Worm (Caenorhabditis elegans) whole organism, L4 larva: ENCODE measurements around the gene Y60A9A.1.

Experiments used
- F26F4.8 ChIP-seq: fragments of 200-800 bp; sonication (Bioruptor generic); conservative IDR thresholded peaks from 2 replicates; pipeline ENCODE4 v1.3.6; 2022; ENCODE audit warnings: missing genetic modification characterization, missing compliant biosample characterization
- F44E2.7 ChIP-seq: fragments of 200-800 bp; sonication (Bioruptor generic); IDR thresholded peaks from 2 replicates; pipeline ENCODE4 v2.1.2; 2022; ENCODE audit warnings: missing genetic modification characterization, missing compliant biosample characterization
- F49E8.2 ChIP-seq: sonication (generic microtip); optimal IDR thresholded peaks from 2 replicates; lab custom pipeline; 2016; ENCODE audit warnings: missing compliant biosample characterization, mild to moderate bottlenecking, missing genetic modification characterization, borderline replicate concordance
- T20F7.1 ChIP-seq: fragments of 200-800 bp; sonication (Bioruptor generic); optimal IDR thresholded peaks from 2 replicates; lab custom pipeline; 2018; ENCODE audit warnings: mild to moderate bottlenecking, missing genetic modification characterization, missing compliant biosample characterization
- T26A8.4 ChIP-seq: fragments of 200-800 bp; sonication (Bioruptor generic); IDR thresholded peaks from 2 replicates; pipeline ENCODE4 v1.3.6; 2022; ENCODE audit warnings: missing genetic modification characterization, missing compliant biosample characterization
- Y105C5A.15 ChIP-seq: fragments of 200-800 bp; sonication (Bioruptor generic); IDR thresholded peaks from 2 replicates; pipeline ENCODE4 v1.3.6; 2022; ENCODE audit warnings: missing genetic modification characterization, missing compliant biosample characterization
- Y75B8A.6 ChIP-seq: fragments of 200-800 bp; sonication (Bioruptor generic); IDR thresholded peaks from 2 replicates; pipeline ENCODE4 v1.3.6; 2022; ENCODE audit warnings: missing genetic modification reagents, missing genetic modification characterization, missing compliant biosample characterization
- aha-1 ChIP-seq: fragments of 150-350 bp; peaks from one replicate; lab custom pipeline; 2014; ENCODE audit warnings: missing biosample characterization, missing genetic modification characterization
- ceh-28 ChIP-seq: fragments of 150-350 bp; optimal IDR thresholded peaks from 2 replicates; lab custom pipeline; 2014; ENCODE audit warnings: missing biosample characterization, missing genetic modification reagents, missing genetic modification characterization
- ceh-32 ChIP-seq: sonication (generic microtip); optimal IDR thresholded peaks from 2 replicates; lab custom pipeline; 2016; ENCODE audit warnings: mild to moderate bottlenecking, missing genetic modification characterization, missing compliant biosample characterization; ENCODE audit not compliant: poor library complexity
- daf-19 ChIP-seq: fragments of 200-800 bp; sonication (Bioruptor generic); conservative IDR thresholded peaks from 2 replicates; pipeline ENCODE4 v1.3.6; 2022; ENCODE audit warnings: missing genetic modification characterization, missing compliant biosample characterization
- dmd-8 ChIP-seq: fragments of 200-800 bp; sonication (Bioruptor generic); IDR thresholded peaks from 2 replicates; pipeline ENCODE4 v1.3.6; 2022; ENCODE audit warnings: missing genetic modification characterization, missing compliant biosample characterization
- dve-1 ChIP-seq: sonication (generic microtip); optimal IDR thresholded peaks from 2 replicates; lab custom pipeline; 2017; ENCODE audit warnings: antibody characterized with exemption, mild to moderate bottlenecking, missing genetic modification characterization, missing compliant biosample characterization; ENCODE audit not compliant: insufficient read depth
- egl-27 ChIP-seq: sonication (generic microtip); optimal IDR thresholded peaks from 3 replicates; lab custom pipeline; 2017; ENCODE audit warnings: missing biosample characterization, missing genetic modification reagents, missing genetic modification characterization
- gei-8 ChIP-seq: fragments of 200-800 bp; sonication (Bioruptor generic); optimal IDR thresholded peaks from 2 replicates; lab custom pipeline; 2018; ENCODE audit warnings: mild to moderate bottlenecking, missing genetic modification characterization, missing compliant biosample characterization
- hlh-11 ChIP-seq: fragments of 200-800 bp; sonication (Bioruptor generic); optimal IDR thresholded peaks from 2 replicates; lab custom pipeline; 2018; ENCODE audit warnings: mild to moderate bottlenecking, missing genetic modification characterization, missing compliant biosample characterization
- hlh-30 ChIP-seq: sonication (generic microtip); optimal IDR thresholded peaks from 2 replicates; lab custom pipeline; 2017; ENCODE audit warnings: antibody characterized with exemption, mild to moderate bottlenecking, missing genetic modification characterization, missing compliant biosample characterization; ENCODE audit not compliant: insufficient read depth
- lin-1 ChIP-seq: fragments of 200-800 bp; sonication (Bioruptor generic); IDR thresholded peaks from 2 replicates; pipeline ENCODE4 v1.3.6; 2022; ENCODE audit warnings: missing genetic modification reagents, missing genetic modification characterization, missing compliant biosample characterization
- madf-5 ChIP-seq, 2 experiments: fragments of 200-800 bp; sonication (Bioruptor generic); IDR thresholded peaks; 2 replicates each; pipeline ENCODE4 v1.3.6; 2022; ENCODE audit warnings: missing compliant biosample characterization in 2 of 2, missing genetic modification characterization in 2 of 2
- mdl-1 ChIP-seq, 2 experiments: fragments of 150-350 bp in 1 of 2; sonication (generic microtip) in 1 of 2; optimal IDR thresholded peaks; 2 replicates each; lab custom pipeline; 2014 to 2017; ENCODE audit warnings: missing biosample characterization in 2 of 2, missing genetic modification characterization in 2 of 2
- mxl-2 ChIP-seq: fragments of 200-800 bp; sonication (Bioruptor generic); conservative IDR thresholded peaks from 2 replicates; pipeline ENCODE4 v1.3.6; 2022; ENCODE audit warnings: missing genetic modification reagents, missing genetic modification characterization, missing compliant biosample characterization
- nhr-25 ChIP-seq: sonication (generic microtip); optimal IDR thresholded peaks from 2 replicates; lab custom pipeline; 2017; ENCODE audit warnings: missing genetic modification characterization, mild to moderate bottlenecking, missing compliant biosample characterization, antibody characterized with exemption, moderate library complexity, borderline replicate concordance; ENCODE audit not compliant: insufficient read depth
- nhr-41 ChIP-seq: fragments of 200-800 bp; sonication (Bioruptor generic); IDR thresholded peaks from 2 replicates; pipeline ENCODE4 v1.3.6; 2022; ENCODE audit warnings: missing genetic modification reagents, missing genetic modification characterization, missing compliant biosample characterization
- nhr-6 ChIP-seq: fragments of 150-350 bp; optimal IDR thresholded peaks from 2 replicates; lab custom pipeline; 2014; ENCODE audit warnings: missing biosample characterization, missing genetic modification characterization
- sdz-12 ChIP-seq: fragments of 200-800 bp; sonication (Bioruptor generic); optimal IDR thresholded peaks from 2 replicates; lab custom pipeline; 2018; ENCODE audit warnings: mild to moderate bottlenecking, missing genetic modification characterization, missing compliant biosample characterization
- set-16 ChIP-seq: fragments of 200-800 bp; sonication (Bioruptor generic); IDR thresholded peaks from 2 replicates; pipeline ENCODE4 v1.3.6; 2022; ENCODE audit warnings: missing genetic modification reagents, missing genetic modification characterization, missing compliant biosample characterization
- spr-1 ChIP-seq: sonication (generic microtip); optimal IDR thresholded peaks from 2 replicates; lab custom pipeline; 2016; ENCODE audit warnings: mild to moderate bottlenecking, missing genetic modification characterization, missing compliant biosample characterization
- tag-97 ChIP-seq: fragments of 200-800 bp; sonication (Bioruptor generic); IDR thresholded peaks from 2 replicates; pipeline ENCODE4 v1.3.6; 2022; ENCODE audit warnings: missing genetic modification characterization, missing compliant biosample characterization
- unc-62 ChIP-seq, 3 experiments: fragments of 150-350 bp in 1 of 3; sonication (generic microtip); optimal IDR thresholded peaks in 2 of 3; peaks in 1 of 3; 1 replicate in 1 of 3; 2 replicates in 2 of 3; lab custom pipeline; 2014 to 2017; ENCODE audit warnings: missing biosample characterization in 3 of 3, missing genetic modification characterization in 3 of 3, missing genetic modification reagents in 3 of 3, missing genotype in 1 of 3
- zfp-2 ChIP-seq: sonication (generic microtip); optimal IDR thresholded peaks from 2 replicates; lab custom pipeline; 2016; ENCODE audit warnings: mild to moderate bottlenecking, missing genetic modification characterization, missing compliant biosample characterization
- zfp-3 ChIP-seq: fragments of 200-800 bp; sonication (Bioruptor generic); conservative IDR thresholded peaks from 2 replicates; pipeline ENCODE4 v1.3.6; 2022; ENCODE audit warnings: missing genetic modification reagents, missing genetic modification characterization, missing compliant biosample characterization

The Y60A9A.1 gene

DNA sequence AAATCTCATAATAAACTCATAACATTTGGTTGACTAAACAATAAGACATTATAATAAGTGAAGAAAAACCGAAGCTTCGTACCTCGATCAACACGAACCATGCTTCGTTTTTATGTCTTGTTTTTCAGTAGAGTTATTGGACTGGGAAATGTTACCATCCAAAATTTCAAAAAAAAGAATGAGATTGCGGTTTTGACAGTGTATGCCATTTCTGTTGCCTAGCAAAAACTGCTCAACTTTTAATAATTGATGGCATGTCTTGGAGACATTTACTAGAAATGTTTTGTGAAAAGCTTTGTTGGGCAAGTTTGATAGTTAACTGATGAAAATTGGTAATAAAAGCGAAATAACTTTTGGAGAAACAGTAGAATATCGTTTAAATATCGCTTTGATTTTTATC is 18.2 kb upstream of the Y60A9A.1 start, which contains the start of gene Y60A9.1 (continued):
- TF ChIP-seq gei-8, result no peak

DNA sequence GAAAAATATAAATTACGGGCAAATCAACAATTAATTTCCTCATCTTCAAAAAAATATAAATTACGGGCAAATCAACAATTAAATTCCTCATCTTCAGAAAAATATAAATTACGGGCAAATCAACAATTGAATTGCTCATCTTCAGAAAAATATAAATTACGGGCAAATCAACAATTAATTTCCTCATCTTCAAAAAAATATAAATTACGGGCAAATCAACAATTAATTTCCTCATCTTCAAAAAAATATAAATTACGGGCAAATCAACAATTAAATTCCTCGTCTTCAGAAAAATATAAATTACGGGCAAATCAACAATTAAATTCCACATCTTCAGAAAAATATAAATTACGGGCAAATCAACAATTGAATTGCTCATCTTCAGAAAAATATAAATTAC is 10.7 kb upstream of the Y60A9A.1 start:
- TF ChIP-seq F26F4.8, result 0 out of 2 replicates have a peak, but pooled peaks have one; percentile 57

DNA sequence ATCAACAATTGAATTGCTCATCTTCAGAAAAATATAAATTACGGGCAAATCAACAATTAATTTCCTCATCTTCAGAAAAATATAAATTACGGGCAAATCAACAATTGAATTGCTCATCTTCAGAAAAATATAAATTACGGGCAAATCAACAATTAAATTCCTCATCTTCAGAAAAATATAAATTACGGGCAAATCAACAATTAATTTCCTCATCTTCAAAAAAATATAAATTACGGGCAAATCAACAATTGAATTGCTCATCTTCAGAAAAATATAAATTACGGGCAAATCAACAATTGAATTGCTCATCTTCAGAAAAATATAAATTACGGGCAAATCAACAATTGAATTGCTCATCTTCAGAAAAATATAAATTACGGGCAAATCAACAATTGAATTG is 9.6 kb upstream of the Y60A9A.1 start:
- TF ChIP-seq mxl-2, result 0 out of 2 replicates have a peak, but pooled peaks have one; percentile 55
- 0 out of 2 replicates have a peak, but pooled peaks have one; percentile 17 for TF ChIP-seq Y75B8A.6
- TF ChIP-seq dmd-8 (GFP tag; lab: Robert Waterston, UW), result peak; percentile 63; the same call in 1 of the 2 replicates
- peak; percentile 49; the same call in 1 of the 2 replicates for TF ChIP-seq Y105C5A.15 (GFP tag; lab: Robert Waterston, UW)
- peak in 1 of 2 experiments; percentile 83; a peak in 1 of 4 replicates for TF ChIP-seq madf-5 (GFP tag; IDR thresholded peaks at IDR 0.05; lab: Robert Waterston, UW)
- TF ChIP-seq, all 104 proteins: peak for 5; not testable (repeated sequence) for 99

DNA sequence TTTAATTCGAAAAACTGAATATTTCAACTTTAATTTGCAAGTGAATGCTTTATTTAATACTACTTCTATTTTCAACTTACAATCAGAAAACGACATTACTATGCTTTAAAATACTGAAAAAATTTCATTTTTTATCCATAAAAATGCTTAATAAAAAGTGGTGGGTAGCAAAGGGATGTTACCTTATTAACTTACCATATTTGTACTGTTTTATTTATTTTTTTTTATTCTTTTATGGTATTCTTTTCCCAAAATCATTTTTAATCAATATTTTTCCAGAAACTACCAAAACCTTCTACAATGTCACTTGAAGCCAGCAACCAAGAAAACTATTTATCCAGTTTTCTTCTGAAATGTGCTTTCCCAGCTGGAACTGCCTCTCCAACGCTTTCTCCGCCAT is 5.9 kb upstream of the Y60A9A.1 start, which contains the start of gene Y60A9.3:
Gene Y60A9.3, plus strand, starts transcription at position 301 of the 400 bp plus-strand sequence.
- TF ChIP-seq Y75B8A.6 (no peak), nhr-25 (tag; lab: Kevin White, UChicago) (no peak), gei-8 (no peak), T26A8.4 (GFP tag; lab: Robert Waterston, UW) (no peak), nhr-41 (GFP tag; lab: Robert Waterston, UW) (no peak), F49E8.2 (tag; lab: Kevin White, UChicago) (no peak), dve-1 (tag; lab: Kevin White, UChicago) (no peak), spr-1 (tag; lab: Kevin White, UChicago) (no peak), mdl-1 (tag; optimal IDR thresholded peaks at IDR 0.05; lab: Kevin White, UChicago) (no peak), ceh-32 (no peak), sdz-12 (GFP tag; lab: Kevin White, UChicago) (no peak), nhr-6 (no peak), T20F7.1 (GFP tag; lab: Kevin White, UChicago) (no peak), zfp-2 (tag; lab: Kevin White, UChicago) (no peak)

DNA sequence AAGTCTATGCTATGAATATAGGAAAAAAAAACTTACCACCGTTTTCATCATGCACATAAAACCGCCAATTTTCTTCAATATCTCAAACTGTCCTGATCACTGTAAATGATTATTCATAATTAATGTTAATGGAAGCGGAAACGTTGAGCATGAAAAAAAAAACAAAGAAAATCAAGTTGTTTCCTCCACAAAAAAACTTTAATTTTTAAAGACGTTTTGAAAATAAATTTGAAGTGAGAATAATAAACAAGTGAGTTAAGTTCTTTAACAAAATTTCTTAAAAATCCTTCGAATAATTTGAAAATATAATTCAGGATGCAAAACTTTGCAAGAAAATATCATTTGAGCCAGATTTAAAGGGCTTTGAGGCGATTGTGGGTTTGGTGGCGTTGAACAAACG is 6.8 kb downstream of the Y60A9A.1 start, which contains the start of gene irk-3:
Gene irk-3, minus strand, starts transcription at position 101 of the 400 bp plus-strand sequence.
- peak; percentile 23 for TF ChIP-seq aha-1 (tag; lab: Kevin White, UChicago)
- no peak for TF ChIP-seq hlh-11 (tag; lab: Kevin White, UChicago)
- TF ChIP-seq ceh-28 (tag; lab: Kevin White, UChicago), result no peak

DNA sequence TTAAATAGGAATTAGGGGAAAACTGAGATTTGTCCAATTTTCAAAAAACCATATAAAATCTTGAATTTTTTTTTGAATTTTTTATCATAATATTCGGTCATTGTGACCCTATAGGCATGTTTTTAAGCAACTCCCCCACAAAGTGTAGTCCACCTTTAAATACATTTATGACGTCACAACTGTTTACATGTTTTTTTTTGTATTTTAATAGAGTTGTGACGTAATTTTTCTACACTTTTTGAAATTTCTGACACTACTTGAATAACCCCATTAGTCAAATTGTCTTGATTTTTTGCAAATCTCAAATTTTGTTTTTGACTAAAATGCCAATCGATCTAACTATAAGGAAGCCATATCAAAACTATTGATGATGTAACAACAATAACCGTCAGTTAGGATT is 11.0 kb downstream of the Y60A9A.1 start:
- TF ChIP-seq aha-1 (tag; lab: Kevin White, UChicago), result peak; percentile 21
- TF ChIP-seq F44E2.7 (GFP tag; lab: Robert Waterston, UW), result no peak
- TF ChIP-seq lin-1 (GFP tag; lab: Robert Waterston, UW), result no peak

DNA sequence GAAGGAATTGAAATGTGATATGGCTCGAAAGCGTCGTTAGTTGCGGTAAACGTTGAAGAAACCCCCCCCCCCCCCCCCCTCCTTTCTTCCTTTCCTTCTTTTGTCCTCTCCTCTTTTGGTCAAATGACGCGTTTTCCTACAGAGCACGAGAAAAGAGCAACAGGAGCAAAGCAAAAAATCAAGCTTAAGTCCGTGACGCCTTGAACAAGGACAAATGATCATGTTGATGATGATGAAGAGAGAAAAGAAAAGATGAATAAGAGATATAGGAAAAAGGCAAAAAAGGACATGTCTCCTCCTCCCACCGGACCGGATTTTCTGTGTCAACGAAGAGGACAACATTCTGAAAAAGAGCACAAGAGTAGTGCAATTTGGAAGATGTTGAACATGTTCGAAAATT is 17.5 kb downstream of the Y60A9A.1 start:
- TF ChIP-seq T26A8.4 (GFP tag; lab: Robert Waterston, UW), result no peak
- TF ChIP-seq mdl-1 (tag; optimal IDR thresholded peaks at IDR 0.05; lab: Kevin White, UChicago), result no peak
- TF ChIP-seq zfp-3 (GFP tag; lab: Robert Waterston, UW), result no peak
- no peak for TF ChIP-seq daf-19
- peak in 1 of 2 experiments; percentile 96 for TF ChIP-seq unc-62 (GFP tag; optimal IDR thresholded peaks at IDR 0.05 in 1 of 2; lab: Kevin White, UChicago)
- no peak for TF ChIP-seq unc-62 (tag; optimal IDR thresholded peaks at IDR 0.05; lab: Kevin White, UChicago)
- TF ChIP-seq egl-27 (tag; lab: Kevin White, UChicago), result no peak
- TF ChIP-seq hlh-30 (tag; lab: Kevin White, UChicago), result peak; percentile 38
- peak; percentile 17; the same call in 1 of the 2 replicates for TF ChIP-seq set-16 (GFP tag; lab: Robert Waterston, UW)
- TF ChIP-seq tag-97 (GFP tag; lab: Robert Waterston, UW), result no peak
